Worm (Caenorhabditis elegans) whole organism, mixed stage, embryonic: Measurements from ENCODE around the gene dmsr-15.

Experiments
- M03D4.4 ChIP-seq: sonication (generic microtip); optimal IDR thresholded peaks from 2 replicates; lab custom pipeline; 2017; ENCODE audit warnings: mild to moderate bottlenecking, missing genetic modification characterization, missing compliant biosample characterization
- blmp-1 ChIP-seq: fragments of 150-350 bp; optimal IDR thresholded peaks from 2 replicates; lab custom pipeline; 2014; ENCODE audit warnings: missing biosample characterization, missing genetic modification characterization
- ceh-39 ChIP-seq: fragments of 150-350 bp; optimal IDR thresholded peaks from 2 replicates; lab custom pipeline; 2014; ENCODE audit warnings: missing biosample characterization, missing genetic modification characterization
- ceh-83 ChIP-seq: fragments of 200-800 bp; sonication (Bioruptor generic); optimal IDR thresholded peaks from 2 replicates; lab custom pipeline; 2018; ENCODE audit warnings: mild to moderate bottlenecking, missing genetic modification characterization, missing compliant biosample characterization
- cnd-1 ChIP-seq: fragments of 200-800 bp; sonication (Bioruptor generic); optimal IDR thresholded peaks from 2 replicates; lab custom pipeline; 2018; ENCODE audit warnings: mild to moderate bottlenecking, missing genetic modification characterization, missing compliant biosample characterization
- drap-1 ChIP-seq: fragments of 200-800 bp; sonication (Bioruptor generic); optimal IDR thresholded peaks from 3 replicates; lab custom pipeline; 2018; ENCODE audit warnings: mild to moderate bottlenecking, missing genetic modification characterization, missing compliant biosample characterization
- elt-1 ChIP-seq: sonication (generic microtip); optimal IDR thresholded peaks from 2 replicates; lab custom pipeline; 2017; ENCODE audit warnings: missing genetic modification characterization, mild to moderate bottlenecking, missing compliant biosample characterization, antibody characterized with exemption, moderate library complexity, borderline replicate concordance; ENCODE audit not compliant: insufficient read depth
- hlh-1 ChIP-seq: fragments of 150-350 bp; optimal IDR thresholded peaks from 2 replicates; lab custom pipeline; 2014; ENCODE audit warnings: missing biosample characterization, missing genetic modification reagents, missing genetic modification characterization
- lin-13 ChIP-seq: fragments of 150-350 bp; optimal IDR thresholded peaks from 2 replicates; lab custom pipeline; 2014; ENCODE audit warnings: missing biosample characterization, missing genetic modification characterization
- lin-32 ChIP-seq: fragments of 200-800 bp; sonication (Bioruptor generic); optimal IDR thresholded peaks from 2 replicates; lab custom pipeline; 2018; ENCODE audit warnings: mild to moderate bottlenecking, missing genetic modification characterization, missing compliant biosample characterization
- lsy-2 ChIP-seq: fragments of 150-350 bp; optimal IDR thresholded peaks from 2 replicates; lab custom pipeline; 2014; ENCODE audit warnings: missing biosample characterization, missing genetic modification characterization
- mab-5 ChIP-seq: fragments of 150-350 bp; optimal IDR thresholded peaks from 2 replicates; lab custom pipeline; 2014; ENCODE audit warnings: missing biosample characterization, missing genetic modification characterization
- mep-1 ChIP-seq: fragments of 150-350 bp; optimal IDR thresholded peaks from 2 replicates; lab custom pipeline; 2017; ENCODE audit warnings: missing biosample characterization, missing genetic modification reagents, missing genetic modification characterization, inconsistent platforms
- mls-2 ChIP-seq: sonication (generic microtip); optimal IDR thresholded peaks from 2 replicates; lab custom pipeline; 2016; ENCODE audit warnings: mild to moderate bottlenecking, missing genetic modification characterization, moderate library complexity, missing compliant biosample characterization
- nhr-12 ChIP-seq: fragments of 150-350 bp; optimal IDR thresholded peaks from 2 replicates; lab custom pipeline; 2014; ENCODE audit warnings: missing biosample characterization, missing genetic modification characterization
- nhr-2 ChIP-seq: fragments of 150-350 bp; optimal IDR thresholded peaks from 2 replicates; lab custom pipeline; 2014; ENCODE audit warnings: missing biosample characterization, missing genetic modification characterization
- nhr-237 ChIP-seq: fragments of 150-350 bp; optimal IDR thresholded peaks from 2 replicates; lab custom pipeline; 2014; ENCODE audit warnings: missing biosample characterization, missing genetic modification characterization
- nhr-28 ChIP-seq: fragments of 150-350 bp; optimal IDR thresholded peaks from 2 replicates; lab custom pipeline; 2014; ENCODE audit warnings: missing biosample characterization, missing genetic modification characterization
- nhr-76 ChIP-seq: sonication (generic microtip); optimal IDR thresholded peaks from 2 replicates; lab custom pipeline; 2017; ENCODE audit warnings: missing biosample characterization, missing genetic modification characterization
- pha-4 ChIP-seq: fragments of 150-350 bp; optimal IDR thresholded peaks from 2 replicates; lab custom pipeline; 2018; ENCODE audit warnings: missing biosample characterization, missing genetic modification reagents, missing genetic modification characterization
- sem-2 ChIP-seq: fragments of 200-800 bp; sonication (Bioruptor generic); optimal IDR thresholded peaks from 2 replicates; lab custom pipeline; 2018; ENCODE audit warnings: mild to moderate bottlenecking, missing genetic modification characterization, missing compliant biosample characterization
- snpc-4 ChIP-seq: fragments of 150-350 bp; optimal IDR thresholded peaks from 2 replicates; lab custom pipeline; 2014; ENCODE audit warnings: missing biosample characterization, missing genetic modification characterization
- tbx-8 ChIP-seq: fragments of 200-800 bp; sonication (Bioruptor generic); optimal IDR thresholded peaks from 2 replicates; lab custom pipeline; 2018; ENCODE audit warnings: mild to moderate bottlenecking, missing genetic modification characterization, moderate library complexity, missing compliant biosample characterization
- unc-120 ChIP-seq: sonication (generic microtip); optimal IDR thresholded peaks from 2 replicates; lab custom pipeline; 2017; ENCODE audit warnings: missing genetic modification characterization, missing compliant biosample characterization; ENCODE audit not compliant: poor library complexity, severe bottlenecking
- unc-62 ChIP-seq: fragments of 150-350 bp; optimal IDR thresholded peaks from 2 replicates; lab custom pipeline; 2014; ENCODE audit warnings: missing biosample characterization, missing genetic modification reagents, missing genetic modification characterization
- zip-8 ChIP-seq: fragments of 150-350 bp; optimal IDR thresholded peaks from 2 replicates; lab custom pipeline; 2014; ENCODE audit warnings: missing biosample characterization, missing genetic modification characterization
- ztf-11 ChIP-seq: fragments of 150-350 bp; optimal IDR thresholded peaks from 2 replicates; lab custom pipeline; 2014; ENCODE audit warnings: missing biosample characterization, missing genetic modification characterization

Gene dmsr-15

DNA sequence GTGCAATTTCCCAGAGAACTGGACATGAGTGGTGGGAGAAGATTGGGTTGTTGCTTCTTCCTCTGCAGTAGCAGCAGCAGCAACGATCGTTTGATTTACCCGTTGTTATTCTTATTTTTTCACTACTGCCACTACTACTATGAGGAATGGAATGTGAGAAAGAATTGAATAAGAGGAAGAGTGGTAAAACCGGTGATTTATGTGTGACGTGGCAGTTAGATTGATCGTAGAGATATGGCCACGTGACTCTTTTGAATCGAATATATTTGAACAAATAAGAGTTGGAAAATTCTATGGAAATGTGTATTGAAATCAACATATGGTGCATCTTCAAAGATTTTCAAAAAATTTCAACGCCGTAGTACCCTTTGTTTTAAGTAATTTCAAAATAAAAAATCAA lies 32.4 kb downstream of the dmsr-15 start:
- TF ChIP-seq lin-13 (no peak), nhr-2 (tag; lab: Kevin White, UChicago) (no peak), nhr-237 (tag; lab: Kevin White, UChicago) (no peak), mep-1 (tag; lab: Kevin White, UChicago) (no peak), elt-1 (tag; lab: Kevin White, UChicago) (no peak), mab-5 (tag; lab: Kevin White, UChicago) (no peak)

ce11 chrV:6793744-6794239 lies 34.9 kb downstream of the dmsr-15 start, which contains the start of gene ZC404.1:
ZC404.1 (plus strand) TSS chrV:6794189.
- no peak for TF ChIP-seq nhr-28 (tag; lab: Kevin White, UChicago)
- no peak for TF ChIP-seq nhr-237 (tag; lab: Kevin White, UChicago)
- TF ChIP-seq unc-120, result no peak
- no peak for TF ChIP-seq lsy-2
- TF ChIP-seq lin-32 (GFP tag; lab: Kevin White, UChicago), result no peak
- TF ChIP-seq hlh-1 (tag; lab: Kevin White, UChicago), result no peak
- no peak for TF ChIP-seq nhr-76
- no peak for TF ChIP-seq cnd-1 (tag; lab: Kevin White, UChicago)
- TF ChIP-seq mls-2 (tag; lab: Kevin White, UChicago), result no peak
- TF ChIP-seq snpc-4 (tag; lab: Kevin White, UChicago), result no peak
- no peak for TF ChIP-seq blmp-1 (tag; lab: Kevin White, UChicago)
- TF ChIP-seq, all 35 proteins: peak for 0

DNA sequence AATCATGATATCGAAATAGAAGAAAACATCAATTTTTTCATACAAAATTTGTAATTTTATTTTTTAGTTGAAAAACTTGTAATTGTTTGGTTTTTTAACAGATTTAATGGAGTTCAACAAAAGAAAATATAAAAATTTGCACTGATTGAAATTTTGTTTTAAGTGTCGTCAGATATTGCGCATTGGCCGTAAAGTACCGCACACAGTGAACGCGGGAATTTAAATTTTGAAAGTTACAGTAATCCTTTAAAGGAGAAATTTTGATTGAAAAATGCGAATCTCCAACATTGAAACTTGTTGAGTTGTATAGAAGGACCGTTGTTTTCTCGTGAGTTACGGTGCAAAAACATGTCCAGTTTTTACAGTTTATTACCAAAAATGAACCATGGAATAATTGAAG lies 35.7 kb downstream of the dmsr-15 start:
- TF ChIP-seq ceh-83 (GFP tag; lab: Kevin White, UChicago) (no peak), tbx-8 (GFP tag; lab: Kevin White, UChicago) (no peak), blmp-1 (tag; lab: Kevin White, UChicago) (no peak), unc-62 (GFP tag; lab: Kevin White, UChicago) (no peak), nhr-2 (tag; lab: Kevin White, UChicago) (no peak), mab-5 (tag; lab: Kevin White, UChicago) (no peak), hlh-1 (tag; lab: Kevin White, UChicago) (no peak), cnd-1 (tag; lab: Kevin White, UChicago) (no peak), ztf-11 (tag; lab: Kevin White, UChicago) (no peak), lsy-2 (no peak), ceh-39 (no peak), mep-1 (tag; lab: Kevin White, UChicago) (no peak), mls-2 (tag; lab: Kevin White, UChicago) (no peak), M03D4.4 (tag; lab: Kevin White, UChicago) (no peak)
- TF ChIP-seq, all 35 proteins: peak for 0

DNA sequence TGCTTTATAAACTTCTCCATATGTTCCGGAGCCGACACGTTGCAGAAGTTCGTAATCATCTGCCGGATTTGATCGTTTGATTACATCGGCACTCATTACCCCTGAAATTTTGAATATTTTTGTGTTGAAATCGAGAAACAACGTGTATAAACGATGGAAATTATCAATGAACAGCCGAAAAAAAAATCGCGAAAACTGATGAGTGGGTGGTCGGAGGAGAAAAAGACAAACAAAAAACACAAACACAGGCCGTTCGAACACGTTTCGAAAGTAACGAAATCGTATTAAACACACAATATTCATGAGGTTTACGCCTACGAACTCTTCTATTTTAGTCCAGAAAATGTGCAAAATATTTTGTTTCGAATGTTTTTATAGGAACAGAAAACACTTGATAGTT lies 36.1 kb downstream of the dmsr-15 start, which contains the start of gene gck-2:
TSS of gene gck-2 (minus strand) at position 101 of the 400 bp plus-strand sequence.
- TF ChIP-seq cnd-1 (tag; lab: Kevin White, UChicago), result no peak
- TF ChIP-seq hlh-1 (tag; lab: Kevin White, UChicago), result no peak
- no peak for TF ChIP-seq pha-4 (tag; lab: Kevin White, UChicago)
- no peak for TF ChIP-seq sem-2 (GFP tag; lab: Kevin White, UChicago)
- TF ChIP-seq blmp-1 (tag; lab: Kevin White, UChicago), result no peak
- no peak for TF ChIP-seq nhr-12 (tag; lab: Kevin White, UChicago)
- TF ChIP-seq ztf-11 (tag; lab: Kevin White, UChicago), result no peak
- no peak for TF ChIP-seq unc-120
- TF ChIP-seq unc-62 (GFP tag; lab: Kevin White, UChicago), result no peak
- no peak for TF ChIP-seq drap-1
- TF ChIP-seq, all 35 proteins: peak for 0

DNA sequence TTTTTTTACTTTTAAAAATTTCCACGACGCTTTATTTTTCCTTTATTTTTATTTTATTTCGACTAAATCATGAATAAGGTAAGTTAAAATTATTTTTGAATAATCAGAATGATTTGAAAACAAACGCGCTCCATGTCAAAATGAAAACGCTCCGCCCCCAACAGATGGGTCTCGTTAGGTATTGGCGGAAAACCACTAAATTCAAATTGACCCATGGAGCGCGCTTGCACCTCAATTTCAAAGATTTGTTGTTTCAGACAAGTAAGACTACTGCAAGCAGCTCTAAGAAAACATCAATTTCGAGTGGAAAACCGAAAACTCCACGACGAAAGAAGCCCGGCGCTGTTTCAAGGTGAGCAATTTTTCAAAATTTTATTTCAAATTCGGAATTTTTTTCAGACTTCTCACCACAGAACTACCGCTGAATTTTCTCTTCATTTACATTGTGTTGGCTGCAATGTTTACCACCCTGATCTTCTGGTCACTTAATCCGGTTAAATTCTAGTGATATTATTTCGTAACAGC lies 40.7 kb downstream of the dmsr-15 start, which contains the start of gene ZC404.2:
TSS of gene ZC404.2 (plus strand) at position 47 of the 525 bp plus-strand sequence.
- TF ChIP-seq nhr-12 (tag; lab: Kevin White, UChicago) (no peak), M03D4.4 (tag; lab: Kevin White, UChicago) (no peak), elt-1 (tag; lab: Kevin White, UChicago) (no peak), zip-8 (tag; lab: Kevin White, UChicago) (no peak), ztf-11 (tag; lab: Kevin White, UChicago) (no peak)
